Fruit fly (Drosophila melanogaster): ENCODE measurements around the gene CG1394.

dm6 chrX:11182631-11183030 is 12.2 kb upstream of the CG1394 start, which contains the start of gene CG15200:
- TF ChIP-seq CG8478 (optimal IDR thresholded peaks at IDR 0.05) (no peak), pan (optimal IDR thresholded peaks at IDR 0.05) (no peak), usp (GFP tag; optimal IDR thresholded peaks at IDR 0.05) (no peak), psq (optimal IDR thresholded peaks at IDR 0.05) (no peak), Dll (optimal IDR thresholded peaks at IDR 0.05) (no peak), EcR (GFP tag; optimal IDR thresholded peaks at IDR 0.05) (no peak)
